Fruit fly (Drosophila melanogaster): ENCODE results near the gene CG11149.

DNA sequence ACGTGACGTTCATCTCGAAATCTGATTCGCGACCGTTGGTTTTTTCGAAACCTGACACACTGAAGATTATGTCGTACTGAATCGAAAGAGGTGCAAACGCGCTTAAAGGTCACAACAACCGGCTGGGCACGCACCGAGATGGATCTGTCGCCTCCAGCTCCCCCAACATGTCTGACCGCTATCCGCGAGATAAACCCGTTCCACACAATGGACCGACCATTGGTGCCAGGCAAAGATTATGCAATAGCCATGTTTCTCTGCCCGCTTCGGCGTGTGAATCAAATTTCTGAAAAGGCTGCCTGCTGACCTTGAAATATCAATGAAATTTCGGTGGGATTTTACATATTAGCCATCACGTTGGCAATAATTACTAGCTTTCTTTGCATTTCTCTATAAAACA, 44.4 kb upstream of the CG11149 start:
- TF ChIP-seq Hnf4 (GFP tag; optimal IDR thresholded peaks at IDR 0.05): no peak
- TF ChIP-seq OdsH (GFP tag; optimal IDR thresholded peaks at IDR 0.05): no peak
- TF ChIP-seq usp (GFP tag; optimal IDR thresholded peaks at IDR 0.05): no peak
- no peak for TF ChIP-seq Dfd (GFP tag; optimal IDR thresholded peaks at IDR 0.05)
- TF ChIP-seq CG32264 (GFP tag; optimal IDR thresholded peaks at IDR 0.05): no peak
- TF ChIP-seq psq (GFP tag; optimal IDR thresholded peaks at IDR 0.05): no peak
